Worm (Caenorhabditis elegans) whole organism, L4 larva: ENCODE results near the gene F21C10.10.

Experiments used
- F49E8.2 ChIP-seq: sonication (generic microtip); optimal IDR thresholded peaks from 2 replicates; lab custom pipeline; 2016; ENCODE audit warnings: missing compliant biosample characterization, mild to moderate bottlenecking, missing genetic modification characterization, borderline replicate concordance
- nhr-28 ChIP-seq: fragments of 150-350 bp; optimal IDR thresholded peaks from 2 replicates; lab custom pipeline; 2014; ENCODE audit warnings: missing biosample characterization, missing genetic modification characterization
- unc-62 ChIP-seq, 3 experiments: fragments of 150-350 bp in 1 of 3; sonication (generic microtip); optimal IDR thresholded peaks in 2 of 3; peaks in 1 of 3; 1 replicate in 1 of 3; 2 replicates in 2 of 3; lab custom pipeline; 2014 to 2017; ENCODE audit warnings: missing biosample characterization in 3 of 3, missing genetic modification characterization in 3 of 3, missing genetic modification reagents in 3 of 3, missing genotype in 1 of 3

DNA sequence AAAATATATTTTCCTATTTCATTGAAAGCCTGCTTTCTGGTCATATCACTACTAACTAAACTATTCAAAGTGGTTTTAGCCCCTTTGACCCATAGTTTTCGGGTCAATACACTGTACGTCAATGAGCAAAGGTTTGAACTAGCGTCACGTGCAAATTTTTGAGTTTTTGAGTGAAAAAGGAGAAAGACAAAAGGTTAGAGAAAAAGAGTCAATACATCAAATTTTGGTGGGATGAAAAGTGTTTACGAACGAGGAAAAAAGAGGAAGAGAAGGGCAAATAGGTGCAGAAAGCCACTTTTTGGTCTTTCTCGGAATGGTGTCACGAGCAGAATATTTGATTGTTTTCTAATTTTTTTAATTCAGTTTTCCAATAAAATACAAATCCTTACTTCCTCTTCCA, 20.2 kb upstream of the F21C10.10 start:
- TF ChIP-seq unc-62 (GFP tag; optimal IDR thresholded peaks at IDR 0.05 in 1 of 2; lab: Kevin White, UChicago) = no peak
- TF ChIP-seq unc-62 (tag; optimal IDR thresholded peaks at IDR 0.05; lab: Kevin White, UChicago) = no peak
- peak; percentile 25 for TF ChIP-seq nhr-28 (tag; lab: Kevin White, UChicago)
- TF ChIP-seq F49E8.2 (tag; lab: Kevin White, UChicago) = no peak
